Fruit fly (Drosophila melanogaster) whole organism, embryonic: Measurements from ENCODE around the gene CG2962.
A peak's percentile ranks its signal among the peaks of the same experiment; 100 is the strongest.

Experiments used
- Atf3 ChIP-seq: fragments of 200-800 bp; sonication (Bioruptor generic); optimal IDR thresholded peaks from 3 replicates; lab custom pipeline; 2016; ENCODE audit warnings: missing biosample characterization, missing genetic modification characterization
- BEAF-32 ChIP-seq: fragments of 200-800 bp; sonication (Bioruptor generic); optimal IDR thresholded peaks from 3 replicates; lab custom pipeline; 2017; ENCODE audit warnings: missing biosample characterization, missing genetic modification characterization, mild to moderate bottlenecking, moderate library complexity, missing genetic modification reagents
- Blimp-1 ChIP-seq: fragments of 200-800 bp; sonication (Bioruptor generic); optimal IDR thresholded peaks from 3 replicates; lab custom pipeline; 2018; ENCODE audit warnings: missing biosample characterization, missing genetic modification characterization, mild to moderate bottlenecking, moderate library complexity, missing genetic modification reagents
- CG10267 ChIP-seq: fragments of 200-800 bp; sonication (Bioruptor generic); optimal IDR thresholded peaks from 2 replicates; lab custom pipeline; 2018; ENCODE audit warnings: missing biosample characterization, mild to moderate bottlenecking, missing genetic modification characterization, moderate library complexity
- CG10366 ChIP-seq: fragments of 200-800 bp; sonication (Bioruptor generic); IDR thresholded peaks from 2 replicates; pipeline ENCODE4 v1.3.6; 2022; ENCODE audit warnings: missing biosample characterization, missing genetic modification characterization
- CG11456 ChIP-seq: fragments of 200-800 bp; sonication (Bioruptor generic); IDR thresholded peaks from 3 replicates; pipeline ENCODE4 v1.3.6; 2022; ENCODE audit warnings: missing biosample characterization, missing genetic modification characterization
- CG12299 ChIP-seq: fragments of 200-800 bp; sonication (Bioruptor generic); optimal IDR thresholded peaks from 2 replicates; lab custom pipeline; 2018; ENCODE audit warnings: missing biosample characterization, mild to moderate bottlenecking, missing genetic modification characterization
- CG13287 ChIP-seq: fragments of 200-800 bp; sonication (Bioruptor generic); IDR thresholded peaks from 2 replicates; pipeline ENCODE4 v1.3.6; 2022; ENCODE audit warnings: missing biosample characterization, missing genetic modification characterization; ENCODE audit not compliant: partially characterized antibody
- CG13296 ChIP-seq: fragments of 200-800 bp; sonication (Bioruptor generic); optimal IDR thresholded peaks from 3 replicates; lab custom pipeline; 2018; ENCODE audit warnings: missing biosample characterization, mild to moderate bottlenecking, missing genetic modification characterization
- CG15514 ChIP-seq: fragments of 200-800 bp; sonication (Bioruptor generic); optimal IDR thresholded peaks from 3 replicates; lab custom pipeline; 2017; ENCODE audit warnings: missing biosample characterization, missing genetic modification characterization, mild to moderate bottlenecking, moderate library complexity, missing genetic modification reagents
- CG1647 ChIP-seq: fragments of 200-800 bp; sonication (Bioruptor generic); optimal IDR thresholded peaks from 3 replicates; lab custom pipeline; 2016; ENCODE audit warnings: missing biosample characterization, missing genetic modification characterization
- CG2116 ChIP-seq: fragments of 200-800 bp; sonication (Bioruptor generic); optimal IDR thresholded peaks from 3 replicates; lab custom pipeline; 2018; ENCODE audit warnings: missing biosample characterization, mild to moderate bottlenecking, missing genetic modification characterization
- CG2202 ChIP-seq: fragments of 200-800 bp; sonication (Bioruptor generic); optimal IDR thresholded peaks from 2 replicates; lab custom pipeline; 2018; ENCODE audit warnings: missing biosample characterization, mild to moderate bottlenecking, missing genetic modification characterization
- CG31224 ChIP-seq: fragments of 200-800 bp; sonication (Bioruptor generic); IDR thresholded peaks from 2 replicates; pipeline ENCODE4 v1.3.6; 2022; ENCODE audit warnings: missing biosample characterization, missing genetic modification characterization
- CG32772 ChIP-seq: fragments of 200-800 bp; sonication (Bioruptor generic); IDR thresholded peaks from 2 replicates; pipeline ENCODE4 v1.3.6; 2022; ENCODE audit warnings: missing biosample characterization, missing genetic modification characterization
- CG34224 ChIP-seq: fragments of 200-800 bp; sonication (Bioruptor generic); IDR thresholded peaks from 3 replicates; pipeline ENCODE4 v1.3.6; 2022; ENCODE audit warnings: missing biosample characterization, missing genetic modification characterization; ENCODE audit not compliant: partially characterized antibody
- CG3847 ChIP-seq: fragments of 200-800 bp; sonication (Bioruptor generic); IDR thresholded peaks from 2 replicates; pipeline ENCODE4 v1.3.6; 2022; ENCODE audit warnings: missing biosample characterization, missing genetic modification characterization
- CG4328 ChIP-seq: fragments of 200-800 bp; sonication (Bioruptor generic); optimal IDR thresholded peaks from 3 replicates; lab custom pipeline; 2017; ENCODE audit warnings: missing biosample characterization, missing genetic modification reagents, missing genetic modification characterization
- CG4360 ChIP-seq: fragments of 200-800 bp; sonication (Bioruptor generic); IDR thresholded peaks from 2 replicates; pipeline ENCODE4 v1.3.6; 2022; ENCODE audit warnings: missing biosample characterization, missing genetic modification characterization
- CG4617 ChIP-seq: fragments of 200-800 bp; sonication (Bioruptor generic); optimal IDR thresholded peaks from 3 replicates; lab custom pipeline; 2016; ENCODE audit warnings: missing biosample characterization, missing genetic modification characterization, borderline replicate concordance
- CG5245 ChIP-seq: fragments of 200-800 bp; sonication (Bioruptor generic); optimal IDR thresholded peaks from 3 replicates; lab custom pipeline; 2016; ENCODE audit warnings: missing biosample characterization, missing genetic modification characterization
- CG6272 ChIP-seq: fragments of 200-800 bp; sonication (Bioruptor generic); IDR thresholded peaks from 2 replicates; pipeline ENCODE4 v1.3.6; 2022; ENCODE audit warnings: missing biosample characterization, missing genetic modification characterization
- CG6765 ChIP-seq: fragments of 200-800 bp; sonication (Bioruptor generic); optimal IDR thresholded peaks from 3 replicates; lab custom pipeline; 2017; ENCODE audit warnings: missing biosample characterization, mild to moderate bottlenecking, missing genetic modification characterization
- Dek ChIP-seq: fragments of 200-800 bp; sonication (Bioruptor generic); optimal IDR thresholded peaks from 3 replicates; lab custom pipeline; 2019; ENCODE audit warnings: missing biosample characterization, mild to moderate bottlenecking, missing genetic modification characterization, moderate library complexity
- Dp ChIP-seq: fragments of 200-800 bp; sonication (Bioruptor generic); optimal IDR thresholded peaks from 2 replicates; lab custom pipeline; 2018; ENCODE audit warnings: missing biosample characterization, mild to moderate bottlenecking, missing genetic modification characterization, moderate library complexity
- E2f2 ChIP-seq: fragments of 200-800 bp; sonication (Bioruptor generic); IDR thresholded peaks from 2 replicates; pipeline ENCODE4 v1.3.6; 2022; ENCODE audit warnings: missing biosample characterization, missing genetic modification characterization
- Ets97D ChIP-seq: fragments of 200-800 bp; sonication (Bioruptor generic); optimal IDR thresholded peaks from 3 replicates; lab custom pipeline; 2016; ENCODE audit warnings: missing biosample characterization, missing genetic modification characterization
- Myb ChIP-seq: fragments of 200-800 bp; sonication (Bioruptor generic); optimal IDR thresholded peaks from 2 replicates; lab custom pipeline; 2016; ENCODE audit warnings: missing biosample characterization, missing genetic modification characterization
- Rfx ChIP-seq: fragments of 200-800 bp; sonication (Bioruptor generic); IDR thresholded peaks from 2 replicates; pipeline ENCODE4 v1.3.6; 2022; ENCODE audit warnings: missing biosample characterization, missing genetic modification characterization
- Tbp ChIP-seq: fragments of >200 bp; optimal IDR thresholded peaks from 2 replicates; lab custom pipeline; 2018; ENCODE audit warnings: missing biosample characterization, missing genetic modification characterization
- Usf ChIP-seq: fragments of 200-800 bp; sonication (Bioruptor generic); optimal IDR thresholded peaks from 2 replicates; lab custom pipeline; 2017; ENCODE audit warnings: missing genotype, missing biosample characterization, missing genetic modification characterization
- YL-1 ChIP-seq: fragments of 200-800 bp; sonication (Bioruptor generic); optimal IDR thresholded peaks from 3 replicates; lab custom pipeline; 2017; ENCODE audit warnings: missing biosample characterization, mild to moderate bottlenecking, missing genetic modification characterization
- bab2 ChIP-seq: fragments of 200-800 bp; sonication (Bioruptor generic); optimal IDR thresholded peaks from 2 replicates; lab custom pipeline; 2016; ENCODE audit warnings: missing biosample characterization, missing genetic modification characterization
- crp ChIP-seq, 2 experiments: fragments of 200-800 bp; sonication (Bioruptor generic); optimal IDR thresholded peaks; 2 replicates in 1 of 2; 3 replicates in 1 of 2; lab custom pipeline; 2017; ENCODE audit warnings: missing biosample characterization in 2 of 2, missing genetic modification characterization in 2 of 2, mild to moderate bottlenecking in 1 of 2, moderate library complexity in 1 of 2
- fru ChIP-seq: fragments of >200 bp; optimal IDR thresholded peaks from 2 replicates; lab custom pipeline; 2017
- hbn ChIP-seq: fragments of 200-800 bp; sonication (Bioruptor generic); IDR thresholded peaks from 2 replicates; pipeline ENCODE4 v1.3.6; 2022; ENCODE audit warnings: missing biosample characterization, missing genetic modification characterization; ENCODE audit not compliant: partially characterized antibody
- her ChIP-seq: fragments of 200-800 bp; sonication (Bioruptor generic); optimal IDR thresholded peaks from 2 replicates; lab custom pipeline; 2016; ENCODE audit warnings: missing biosample characterization, missing genetic modification characterization
- odd ChIP-seq: fragments of 200-800 bp; sonication (Bioruptor generic); optimal IDR thresholded peaks from 2 replicates; lab custom pipeline; 2017; ENCODE audit warnings: missing biosample characterization, mild to moderate bottlenecking, missing genetic modification characterization
- p53 ChIP-seq: fragments of 200-800 bp; sonication (Bioruptor generic); optimal IDR thresholded peaks from 2 replicates; lab custom pipeline; 2016; ENCODE audit warnings: missing biosample characterization, missing genetic modification characterization
- phol ChIP-seq: fragments of 200-800 bp; sonication (Bioruptor generic); optimal IDR thresholded peaks from 3 replicates; lab custom pipeline; 2018; ENCODE audit warnings: missing biosample characterization, mild to moderate bottlenecking, missing genetic modification characterization, moderate library complexity
- pzg ChIP-seq: fragments of 200-800 bp; sonication (Bioruptor generic); optimal IDR thresholded peaks from 3 replicates; lab custom pipeline; 2018; ENCODE audit warnings: missing biosample characterization, mild to moderate bottlenecking, missing genetic modification characterization, moderate library complexity
- repo ChIP-seq: fragments of 200-800 bp; sonication (Bioruptor generic); optimal IDR thresholded peaks from 2 replicates; lab custom pipeline; 2016; ENCODE audit warnings: missing biosample characterization, missing genetic modification characterization
- ssp ChIP-seq: fragments of 200-800 bp; sonication (Bioruptor generic); IDR thresholded peaks from 2 replicates; pipeline ENCODE4 v1.3.6; 2022; ENCODE audit warnings: missing biosample characterization, missing genetic modification characterization
- twi ChIP-seq: fragments of 200-800 bp; optimal IDR thresholded peaks from 2 replicates; lab custom pipeline; 2019; ENCODE audit warnings: missing biosample characterization, mild to moderate bottlenecking, missing genetic modification characterization, moderate library complexity

The CG2962 gene

DNA sequence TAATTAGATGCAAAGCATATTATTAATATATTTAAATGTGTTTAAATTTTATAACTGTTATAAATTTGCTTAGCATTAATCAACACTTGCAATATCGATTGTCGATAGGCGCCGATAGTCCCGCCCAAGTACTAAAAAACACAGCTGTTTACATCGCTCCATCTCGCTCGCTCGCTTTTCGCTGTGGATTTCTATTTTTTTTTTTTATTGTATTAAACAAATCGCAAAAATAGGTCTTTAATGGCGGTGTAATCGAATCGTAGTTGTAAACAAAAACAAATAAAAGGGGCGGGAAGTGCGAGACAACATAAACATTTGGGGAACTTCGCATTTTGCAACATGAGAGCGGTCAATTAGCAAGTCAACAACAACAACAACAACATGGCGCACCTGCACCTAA is 3.5 kb upstream of the CG2962 start, which contains the start of gene CG34408 (continued):
- TF ChIP-seq CG13296 (GFP tag; lab: Kevin White, UChicago) = no peak
- no peak for TF ChIP-seq CG10366 (GFP tag; lab: Robert Waterston, UW)
- TF ChIP-seq CG15514 (GFP tag; lab: Kevin White, UChicago) = peak; percentile 20
- peak; percentile 49 for TF ChIP-seq BEAF-32 (GFP tag; lab: Kevin White, UChicago)
- TF ChIP-seq Dp (GFP tag; lab: Kevin White, UChicago) = peak; percentile 42
- no peak for TF ChIP-seq her (GFP tag; lab: Kevin White, UChicago)
- no peak for TF ChIP-seq Dek (tag; lab: Kevin White, UChicago)
- TF ChIP-seq phol (tag; lab: Kevin White, UChicago) = peak; percentile 48
- TF ChIP-seq fru (lab: Kevin White, UChicago) = no peak
- no peak for TF ChIP-seq CG2202 (tag; lab: Kevin White, UChicago)
- no peak for TF ChIP-seq p53 (GFP tag; lab: Kevin White, UChicago)
- peak; percentile 62 for TF ChIP-seq CG13287
- TF ChIP-seq E2f2 (GFP tag; lab: Robert Waterston, UW) = peak; percentile 42; the same call in 1 of the 2 replicates
- TF ChIP-seq Myb (GFP tag; lab: Kevin White, UChicago) = peak; percentile 67
- TF ChIP-seq CG4617 = peak; percentile 11
- TF ChIP-seq CG1647 (GFP tag; lab: Kevin White, UChicago) = no peak
- no peak for TF ChIP-seq CG3847 (GFP tag; lab: Robert Waterston, UW)
- TF ChIP-seq CG5245 (GFP tag; lab: Kevin White, UChicago) = no peak
- TF ChIP-seq CG6765 = no peak
- TF ChIP-seq CG4360 (GFP tag; lab: Robert Waterston, UW) = peak; percentile 91
- no peak for TF ChIP-seq Usf (GFP tag; lab: Kevin White, UChicago)
- peak; percentile 30 for TF ChIP-seq pzg (GFP tag; lab: Kevin White, UChicago)
- TF ChIP-seq CG2116 = peak; percentile 32
- 0 out of 3 replicates have a peak, but pooled peaks have one; percentile 52 for TF ChIP-seq CG34224
- TF ChIP-seq crp (GFP tag; optimal IDR thresholded peaks at IDR 0.05; lab: Kevin White, UChicago) = peak; percentile 17 to 83
- 0 out of 2 replicates have a peak, but pooled peaks have one; percentile 30 for TF ChIP-seq CG32772 (GFP tag; lab: Robert Waterston, UW)
- peak; percentile 90 for TF ChIP-seq CG10267 (tag; lab: Kevin White, UChicago)
- TF ChIP-seq YL-1 = peak; percentile 83
- peak; percentile 34; the same call in 1 of the 2 replicates for TF ChIP-seq hbn

dm6 chrX:10219039-10219438 is 2.6 kb upstream of the CG2962 start, which contains the start of gene CG15308:
Gene CG15308 (minus strand): TSS chrX:10219139.
- TF ChIP-seq ssp (no peak), Tbp (no peak), CG31224 (GFP tag; lab: Robert Waterston, UW) (no peak), CG12299 (tag; lab: Kevin White, UChicago) (no peak), CG6272 (GFP tag; lab: Robert Waterston, UW) (no peak), Blimp-1 (no peak), Rfx (GFP tag; lab: Robert Waterston, UW) (no peak), twi (tag; lab: Kevin White, UChicago) (no peak), CG4328 (GFP tag; lab: Kevin White, UChicago) (no peak), Atf3 (GFP tag; lab: Kevin White, UChicago) (no peak), CG11456 (GFP tag; lab: Robert Waterston, UW) (no peak), repo (GFP tag; lab: Kevin White, UChicago) (no peak), odd (GFP tag; lab: Kevin White, UChicago) (no peak), Ets97D (GFP tag; lab: Kevin White, UChicago) (no peak), bab2 (GFP tag; lab: Kevin White, UChicago) (no peak)
